Fruit fly (Drosophila melanogaster): ENCODE results near the gene CG5890.

CG5890 gene

dm6 chr3R:25881915-25882314 lies 26.0 kb downstream of the CG5890 start, which contains the start of gene SppL (continued):
- TF ChIP-seq E2f1 (GFP tag; IDR thresholded peaks at IDR 0.05) (no peak), CG17361 (GFP tag; IDR thresholded peaks at IDR 0.05) (no peak), sqz (GFP tag; optimal IDR thresholded peaks at IDR 0.05) (no peak), CG13894 (tag; optimal IDR thresholded peaks at IDR 0.05) (no peak), lov (optimal IDR thresholded peaks at IDR 0.05) (no peak), lov (GFP tag; IDR thresholded peaks at IDR 0.05) (no peak), YL-1 (GFP tag; optimal IDR thresholded peaks at IDR 0.05) (peak; percentile 27), chif (GFP tag; optimal IDR thresholded peaks at IDR 0.05) (no peak), CG3838 (GFP tag; optimal IDR thresholded peaks at IDR 0.05) (no peak), CG14860 (GFP tag; IDR thresholded peaks at IDR 0.05; ENCODE audit: partially characterized antibody) (no peak), gfzf (GFP tag; optimal IDR thresholded peaks at IDR 0.05) (no peak), ara (GFP tag; IDR thresholded peaks at IDR 0.05) (no peak), GATAe (GFP tag; conservative IDR thresholded peaks at IDR 0.05) (no peak), CG9932 (GFP tag; IDR thresholded peaks at IDR 0.05) (no peak), ERR (GFP tag; optimal IDR thresholded peaks at IDR 0.05) (no peak), amos (GFP tag; IDR thresholded peaks at IDR 0.05; ENCODE audit: partially characterized antibody) (no peak; the same call in 1 of the 2 replicates), CG9609 (GFP tag; optimal IDR thresholded peaks at IDR 0.05) (no peak), wek (GFP tag; optimal IDR thresholded peaks at IDR 0.05) (no peak), CG6654 (GFP tag; optimal IDR thresholded peaks at IDR 0.05) (no peak), CG2202 (tag; optimal IDR thresholded peaks at IDR 0.05) (peak; percentile 11), CG12155 (GFP tag; optimal IDR thresholded peaks at IDR 0.05) (no peak), CG31441 (GFP tag; IDR thresholded peaks at IDR 0.05) (no peak), crc (GFP tag; optimal IDR thresholded peaks at IDR 0.05) (no peak), Dref (GFP tag; IDR thresholded peaks at IDR 0.05) (peak; percentile 23; the same call in 1 of the 2 replicates)

- peak; percentile 70 for TF ChIP-seq Blimp-1 (GFP tag; optimal IDR thresholded peaks at IDR 0.05)
- TF ChIP-seq CG2678 (tag; optimal IDR thresholded peaks at IDR 0.05): peak; percentile 1
- no peak for TF ChIP-seq ATbp (GFP tag; optimal IDR thresholded peaks at IDR 0.05)
- peak; percentile 7 for TF ChIP-seq cg (GFP tag; optimal IDR thresholded peaks at IDR 0.05)
- TF ChIP-seq Vsx1 (GFP tag; optimal IDR thresholded peaks at IDR 0.05): peak; percentile 27
- no peak for TF ChIP-seq Opbp (GFP tag; IDR thresholded peaks at IDR 0.05; ENCODE audit: partially characterized antibody)
- peak; percentile 57 for TF ChIP-seq Med (GFP tag)
- TF ChIP-seq crol (GFP tag; IDR thresholded peaks at IDR 0.05): 0 out of 2 replicates have a peak, but pooled peaks have one; percentile 16
- peak; percentile 2 for TF ChIP-seq gsb-n (tag; optimal IDR thresholded peaks at IDR 0.05)
- no peak for TF ChIP-seq CG9817 (tag; optimal IDR thresholded peaks at IDR 0.05)
- 0 out of 2 replicates have a peak, but pooled peaks have one; percentile 8 for TF ChIP-seq CG4360 (GFP tag; IDR thresholded peaks at IDR 0.05)
- peak; percentile 20; the same call in 1 of the 3 replicates for TF ChIP-seq CG2199 (GFP tag; IDR thresholded peaks at IDR 0.05)
- no peak for TF ChIP-seq Max (GFP tag; optimal IDR thresholded peaks at IDR 0.05)
- peak; percentile 14; the same call in 1 of the 2 replicates for TF ChIP-seq CG17328 (GFP tag; IDR thresholded peaks at IDR 0.05)
- 0 out of 3 replicates have a peak, but pooled peaks have one; percentile 11 for TF ChIP-seq row (GFP tag; IDR thresholded peaks at IDR 0.05)
- TF ChIP-seq sens (GFP tag): peak; percentile 55
Observed at dm6 chr3R:25882606-25883266, 26.8 kb downstream of the CG5890 start.
